Fruit fly (Drosophila melanogaster) whole organism, embryonic: Measurements from ENCODE around the gene mRpL4.

Experiments
- Aef1 ChIP-seq: fragments of 200-800 bp; sonication (Bioruptor generic); IDR thresholded peaks from 3 replicates; pipeline ENCODE4 v1.3.6; 2022; ENCODE audit warnings: missing biosample characterization, missing genetic modification characterization
- B-H2 ChIP-seq: fragments of 200-800 bp; sonication (Bioruptor generic); optimal IDR thresholded peaks from 2 replicates; lab custom pipeline; 2018; ENCODE audit warnings: missing biosample characterization, mild to moderate bottlenecking, missing genetic modification characterization
- CG10209 ChIP-seq: fragments of 200-800 bp; sonication (Bioruptor generic); optimal IDR thresholded peaks from 3 replicates; lab custom pipeline; 2017; ENCODE audit warnings: missing biosample characterization, mild to moderate bottlenecking, missing genetic modification characterization, missing genetic modification reagents
- CG12391 ChIP-seq: fragments of 200-800 bp; sonication (Bioruptor generic); optimal IDR thresholded peaks from 3 replicates; lab custom pipeline; 2018; ENCODE audit warnings: missing biosample characterization, mild to moderate bottlenecking, missing genetic modification characterization, moderate library complexity
- CG13123 ChIP-seq: fragments of 200-800 bp; sonication (Bioruptor generic); optimal IDR thresholded peaks from 2 replicates; lab custom pipeline; 2016; ENCODE audit warnings: missing biosample characterization, missing genetic modification characterization
- CG13424 ChIP-seq: fragments of 200-800 bp; sonication (Bioruptor generic); optimal IDR thresholded peaks from 2 replicates; lab custom pipeline; 2019; ENCODE audit warnings: missing biosample characterization, mild to moderate bottlenecking, missing genetic modification characterization, moderate library complexity
- CG16815 ChIP-seq: fragments of 200-800 bp; sonication (Bioruptor generic); optimal IDR thresholded peaks from 3 replicates; lab custom pipeline; 2017; ENCODE audit warnings: missing biosample characterization, mild to moderate bottlenecking, missing genetic modification characterization
- CG1832 ChIP-seq: fragments of 200-800 bp; sonication (Bioruptor generic); optimal IDR thresholded peaks from 2 replicates; lab custom pipeline; 2017; ENCODE audit warnings: missing biosample characterization, mild to moderate bottlenecking, missing genetic modification characterization, inconsistent platforms
- CG3163 ChIP-seq: fragments of 200-800 bp; sonication (Bioruptor generic); optimal IDR thresholded peaks from 3 replicates; lab custom pipeline; 2016; ENCODE audit warnings: missing biosample characterization, missing genetic modification characterization
- CG3407 ChIP-seq: fragments of 200-800 bp; sonication (Bioruptor generic); optimal IDR thresholded peaks from 2 replicates; lab custom pipeline; 2018; ENCODE audit warnings: missing biosample characterization, mild to moderate bottlenecking, missing genetic modification characterization
- CG34224 ChIP-seq: fragments of 200-800 bp; sonication (Bioruptor generic); IDR thresholded peaks from 3 replicates; pipeline ENCODE4 v1.3.6; 2022; ENCODE audit warnings: missing biosample characterization, missing genetic modification characterization; ENCODE audit not compliant: partially characterized antibody
- CG4282 ChIP-seq: fragments of 200-800 bp; sonication (Bioruptor generic); optimal IDR thresholded peaks from 2 replicates; lab custom pipeline; 2016; ENCODE audit warnings: missing biosample characterization, missing genetic modification characterization
- CG4707 ChIP-seq: fragments of 200-800 bp; sonication (Bioruptor generic); optimal IDR thresholded peaks from 2 replicates; lab custom pipeline; 2018; ENCODE audit warnings: missing biosample characterization, mild to moderate bottlenecking, missing genetic modification characterization, moderate library complexity
- CG5180 ChIP-seq: fragments of 200-800 bp; sonication (Bioruptor generic); optimal IDR thresholded peaks from 3 replicates; lab custom pipeline; 2017; ENCODE audit warnings: missing biosample characterization, missing genetic modification characterization, mild to moderate bottlenecking, moderate library complexity, missing genetic modification reagents
- CG5245 ChIP-seq: fragments of 200-800 bp; sonication (Bioruptor generic); optimal IDR thresholded peaks from 3 replicates; lab custom pipeline; 2016; ENCODE audit warnings: missing biosample characterization, missing genetic modification characterization
- CG6272 ChIP-seq: fragments of 200-800 bp; sonication (Bioruptor generic); IDR thresholded peaks from 2 replicates; pipeline ENCODE4 v1.3.6; 2022; ENCODE audit warnings: missing biosample characterization, missing genetic modification characterization
- CG6813 ChIP-seq: fragments of 200-800 bp; sonication (Bioruptor generic); optimal IDR thresholded peaks from 2 replicates; lab custom pipeline; 2017; ENCODE audit warnings: missing biosample characterization, missing genetic modification characterization, mild to moderate bottlenecking, moderate library complexity, missing genetic modification reagents
- CG7963 ChIP-seq: fragments of 200-800 bp; sonication (Bioruptor generic); IDR thresholded peaks from 3 replicates; pipeline ENCODE4 v1.3.6; 2022; ENCODE audit warnings: missing biosample characterization, missing genetic modification characterization; ENCODE audit not compliant: partially characterized antibody
- CG8478 ChIP-seq: fragments of >200 bp; optimal IDR thresholded peaks from 2 replicates; lab custom pipeline; 2018
- CG9215 ChIP-seq: fragments of 200-800 bp; sonication (Bioruptor generic); IDR thresholded peaks from 2 replicates; pipeline ENCODE4 v1.3.6; 2022; ENCODE audit warnings: missing biosample characterization, missing genetic modification characterization
- CG9797 ChIP-seq: fragments of 200-800 bp; sonication (Bioruptor generic); optimal IDR thresholded peaks from 3 replicates; lab custom pipeline; 2018; ENCODE audit warnings: missing biosample characterization, mild to moderate bottlenecking, missing genetic modification characterization
- CG9817 ChIP-seq: fragments of 200-800 bp; sonication (Bioruptor generic); optimal IDR thresholded peaks from 2 replicates; lab custom pipeline; 2018; ENCODE audit warnings: missing biosample characterization, mild to moderate bottlenecking, missing genetic modification characterization, moderate library complexity
- CG9932 ChIP-seq: fragments of 200-800 bp; sonication (Bioruptor generic); IDR thresholded peaks from 2 replicates; pipeline ENCODE4 v1.3.6; 2022; ENCODE audit warnings: missing biosample characterization, missing genetic modification characterization
- D ChIP-seq, 2 experiments: fragments of 200-800 bp in 1 of 2; fragments of >200 bp in 1 of 2; sonication (Bioruptor generic) in 1 of 2; optimal IDR thresholded peaks; 2 replicates in 1 of 2; 3 replicates in 1 of 2; lab custom pipeline; 2017; ENCODE audit warnings: mild to moderate bottlenecking in 1 of 2, missing biosample characterization in 1 of 2, missing genetic modification characterization in 1 of 2, missing genetic modification reagents in 1 of 2
- D19B ChIP-seq: fragments of 200-800 bp; sonication (Bioruptor generic); optimal IDR thresholded peaks from 2 replicates; lab custom pipeline; 2017; ENCODE audit warnings: missing biosample characterization, mild to moderate bottlenecking, missing genetic modification characterization
- E2f1 ChIP-seq: fragments of 200-800 bp; sonication (Bioruptor generic); IDR thresholded peaks from 2 replicates; pipeline ENCODE4 v1.3.6; 2022; ENCODE audit warnings: missing biosample characterization, missing genetic modification characterization
- H15 ChIP-seq: fragments of 200-800 bp; sonication (Bioruptor generic); IDR thresholded peaks from 3 replicates; pipeline ENCODE4 v1.3.6; 2022; ENCODE audit warnings: missing biosample characterization, missing genetic modification characterization
- MBD-R2 ChIP-seq: fragments of 200-800 bp; sonication (Bioruptor generic); IDR thresholded peaks from 2 replicates; pipeline ENCODE4 v1.3.6; 2022; ENCODE audit warnings: missing biosample characterization, missing genetic modification characterization
- Mad ChIP-seq: fragments of 200-800 bp; sonication (Bioruptor generic); optimal IDR thresholded peaks from 2 replicates; lab custom pipeline; 2016; ENCODE audit warnings: missing biosample characterization, missing genetic modification characterization
- Meics ChIP-seq: fragments of 200-800 bp; sonication (Bioruptor generic); optimal IDR thresholded peaks from 2 replicates; lab custom pipeline; 2017; ENCODE audit warnings: missing biosample characterization, mild to moderate bottlenecking, missing genetic modification characterization
- Optix ChIP-seq: fragments of 200-800 bp; sonication (Bioruptor generic); IDR thresholded peaks from 3 replicates; pipeline ENCODE4 v1.3.6; 2022; ENCODE audit warnings: missing biosample characterization, missing genetic modification characterization
- Rx ChIP-seq: fragments of 200-800 bp; sonication (Bioruptor generic); IDR thresholded peaks from 2 replicates; pipeline ENCODE4 v1.3.6; 2022; ENCODE audit warnings: missing biosample characterization, missing genetic modification characterization
- Vsx1 ChIP-seq: fragments of 200-800 bp; sonication (Bioruptor generic); optimal IDR thresholded peaks from 2 replicates; lab custom pipeline; 2017; ENCODE audit warnings: missing biosample characterization, mild to moderate bottlenecking, missing genetic modification characterization, missing genetic modification reagents
- bowl ChIP-seq: fragments of 200-800 bp; sonication (Bioruptor generic); IDR thresholded peaks from 2 replicates; pipeline ENCODE4 v1.3.6; 2022; ENCODE audit warnings: missing biosample characterization, missing genetic modification characterization
- btn ChIP-seq: fragments of 200-800 bp; sonication (Bioruptor generic); optimal IDR thresholded peaks from 2 replicates; lab custom pipeline; 2016; ENCODE audit warnings: missing biosample characterization, missing genetic modification characterization
- dmrt11E ChIP-seq: fragments of 200-800 bp; sonication (Bioruptor generic); optimal IDR thresholded peaks from 3 replicates; lab custom pipeline; 2018; ENCODE audit warnings: missing biosample characterization, mild to moderate bottlenecking, missing genetic modification characterization, moderate library complexity
- ems ChIP-seq: fragments of 200-800 bp; sonication (Bioruptor generic); optimal IDR thresholded peaks from 3 replicates; lab custom pipeline; 2016; ENCODE audit warnings: missing biosample characterization, missing genetic modification characterization
- exex ChIP-seq: fragments of 200-800 bp; sonication (Bioruptor generic); optimal IDR thresholded peaks from 4 replicates; lab custom pipeline; 2018; ENCODE audit warnings: missing biosample characterization, mild to moderate bottlenecking, missing genetic modification characterization, moderate library complexity
- fu2 ChIP-seq: fragments of 200-800 bp; sonication (Bioruptor generic); optimal IDR thresholded peaks from 2 replicates; lab custom pipeline; 2016; ENCODE audit warnings: missing biosample characterization, missing genetic modification characterization
- gfzf ChIP-seq: fragments of 200-800 bp; sonication (Bioruptor generic); optimal IDR thresholded peaks from 2 replicates; lab custom pipeline; 2016; ENCODE audit warnings: missing biosample characterization, mild to moderate bottlenecking, missing genetic modification characterization, moderate library complexity
- jing ChIP-seq: fragments of 200-800 bp; sonication (Bioruptor generic); optimal IDR thresholded peaks from 2 replicates; lab custom pipeline; 2018; ENCODE audit warnings: missing biosample characterization, mild to moderate bottlenecking, missing genetic modification characterization
- kni ChIP-seq: fragments of 200-800 bp; sonication (Bioruptor generic); optimal IDR thresholded peaks from 3 replicates; lab custom pipeline; 2017; ENCODE audit warnings: mild to moderate bottlenecking, missing biosample characterization, missing genetic modification reagents, missing genetic modification characterization
- nom ChIP-seq: fragments of 200-800 bp; sonication (Bioruptor generic); optimal IDR thresholded peaks from 2 replicates; lab custom pipeline; 2017; ENCODE audit warnings: missing biosample characterization, missing genetic modification characterization, mild to moderate bottlenecking, moderate library complexity, missing genetic modification reagents
- onecut ChIP-seq: fragments of 200-800 bp; sonication (Bioruptor generic); IDR thresholded peaks from 2 replicates; pipeline ENCODE4 v1.3.6; 2022; ENCODE audit warnings: missing biosample characterization, missing genetic modification characterization
- schlank ChIP-seq: fragments of 200-800 bp; sonication (Bioruptor generic); optimal IDR thresholded peaks from 2 replicates; lab custom pipeline; 2018; ENCODE audit warnings: missing biosample characterization, mild to moderate bottlenecking, missing genetic modification characterization
- sd ChIP-seq: fragments of 200-800 bp; sonication (Bioruptor generic); optimal IDR thresholded peaks from 3 replicates; lab custom pipeline; 2018; ENCODE audit warnings: missing biosample characterization, mild to moderate bottlenecking, missing genetic modification characterization, moderate library complexity
- sim ChIP-seq: fragments of 200-800 bp; sonication (Bioruptor generic); IDR thresholded peaks from 2 replicates; pipeline ENCODE4 v1.3.6; 2022; ENCODE audit warnings: missing biosample characterization, missing genetic modification characterization
- ssp ChIP-seq: fragments of 200-800 bp; sonication (Bioruptor generic); IDR thresholded peaks from 2 replicates; pipeline ENCODE4 v1.3.6; 2022; ENCODE audit warnings: missing biosample characterization, missing genetic modification characterization
- z ChIP-seq: fragments of 200-800 bp; sonication (Bioruptor generic); IDR thresholded peaks from 3 replicates; pipeline ENCODE4 v1.3.6; 2022; ENCODE audit warnings: missing biosample characterization, missing genetic modification characterization

mRpL4 gene

dm6 chr2L:16307026-16307703, 21.8 kb downstream of the mRpL4 start, which contains the start of the genes CG5861 and Syx5 (continued):
- TF ChIP-seq onecut (GFP tag; lab: Robert Waterston, UW) (no peak), CG1832 (no peak), ems (GFP tag; lab: Kevin White, UChicago) (no peak), B-H2 (peak; percentile 76), gfzf (no peak), exex (peak; percentile 63), CG13424 (peak; percentile 68), CG9817 (peak; percentile 59), CG5245 (GFP tag; lab: Kevin White, UChicago) (no peak), E2f1 (no peak), CG13123 (GFP tag; lab: Kevin White, UChicago) (no peak), Aef1 (peak; percentile 37; the same call in 1 of the 3 replicates), CG12391 (tag; lab: Kevin White, UChicago) (peak; percentile 82), Rx (no peak), CG4282 (no peak), CG3407 (GFP tag; lab: Kevin White, UChicago) (peak; percentile 30), MBD-R2 (GFP tag; lab: Robert Waterston, UW) (peak; percentile 87), CG10209 (peak; percentile 19), nom (peak; percentile 24), CG8478 (lab: Kevin White, UChicago) (no peak), CG3163 (GFP tag; lab: Kevin White, UChicago) (no peak), CG7963 (peak; percentile 66), Mad (GFP tag; lab: Kevin White, UChicago) (peak; percentile 5), CG4707 (GFP tag; lab: Kevin White, UChicago) (no peak), CG34224 (GFP tag; lab: Robert Waterston, UW) (peak; percentile 92), ssp (0 out of 2 replicates have a peak, but pooled peaks have one; percentile 28), btn (GFP tag; lab: Kevin White, UChicago) (no peak), kni (GFP tag; lab: Kevin White, UChicago) (no peak), CG9932 (GFP tag; lab: Robert Waterston, UW) (peak; percentile 88), z (GFP tag; lab: Robert Waterston, UW) (peak; percentile 96), CG9215 (GFP tag; lab: Robert Waterston, UW) (no peak; the same call in 1 of the 2 replicates), bowl (GFP tag; lab: Robert Waterston, UW) (no peak), Meics (GFP tag; lab: Kevin White, UChicago) (peak; percentile 65), Vsx1 (GFP tag; lab: Kevin White, UChicago) (peak; percentile 47), fu2 (GFP tag; lab: Kevin White, UChicago) (no peak), H15 (GFP tag; lab: Robert Waterston, UW) (0 out of 3 replicates have a peak, but pooled peaks have one; percentile 48), dmrt11E (tag; lab: Kevin White, UChicago) (peak; percentile 22), Optix (no peak), CG9797 (GFP tag; lab: Kevin White, UChicago) (peak; percentile 47), sd (tag; lab: Kevin White, UChicago) (peak; percentile 63), jing (GFP tag; lab: Kevin White, UChicago) (no peak), CG6813 (no peak), schlank (no peak), D19B (GFP tag; lab: Kevin White, UChicago) (peak; percentile 17), CG6272 (GFP tag; lab: Robert Waterston, UW) (0 out of 2 replicates have a peak, but pooled peaks have one; percentile 59), CG5180 (GFP tag; lab: Kevin White, UChicago) (no peak), sim (GFP tag; lab: Robert Waterston, UW) (no peak), D (optimal IDR thresholded peaks at IDR 0.05; lab: Kevin White, UChicago) (no peak), D (GFP tag; optimal IDR thresholded peaks at IDR 0.05; lab: Kevin White, UChicago) (no peak), CG16815 (no peak)
